Fruit fly (Drosophila melanogaster) whole organism, embryonic: ENCODE results near the gene CG1532.
A peak's percentile ranks its signal among the peaks of the same experiment; 100 is the strongest.

Source experiments
- Ada2b ChIP-seq: fragments of 200-800 bp; sonication (Bioruptor generic); IDR thresholded peaks from 2 replicates; pipeline ENCODE4 v1.3.6; 2022; ENCODE audit warnings: missing biosample characterization, missing genetic modification characterization
- CG11456 ChIP-seq: fragments of 200-800 bp; sonication (Bioruptor generic); IDR thresholded peaks from 3 replicates; pipeline ENCODE4 v1.3.6; 2022; ENCODE audit warnings: missing biosample characterization, missing genetic modification characterization
- CG11695 ChIP-seq: fragments of 200-800 bp; sonication (Bioruptor generic); IDR thresholded peaks from 3 replicates; pipeline ENCODE4 v1.3.6; 2022; ENCODE audit warnings: missing biosample characterization, missing genetic modification characterization
- CG1233 ChIP-seq: fragments of 200-800 bp; sonication (Bioruptor generic); optimal IDR thresholded peaks from 4 replicates; lab custom pipeline; 2018; ENCODE audit warnings: missing biosample characterization, mild to moderate bottlenecking, missing genetic modification characterization
- CG13287 ChIP-seq: fragments of 200-800 bp; sonication (Bioruptor generic); IDR thresholded peaks from 2 replicates; pipeline ENCODE4 v1.3.6; 2022; ENCODE audit warnings: missing biosample characterization, missing genetic modification characterization; ENCODE audit not compliant: partially characterized antibody
- CG14710 ChIP-seq: fragments of 200-800 bp; sonication (Bioruptor generic); optimal IDR thresholded peaks from 3 replicates; lab custom pipeline; 2019; ENCODE audit warnings: missing biosample characterization, mild to moderate bottlenecking, missing genetic modification characterization, moderate library complexity
- CG17328 ChIP-seq: fragments of 200-800 bp; sonication (Bioruptor generic); IDR thresholded peaks from 2 replicates; pipeline ENCODE4 v1.3.6; 2022; ENCODE audit warnings: missing biosample characterization, missing genetic modification characterization
- CG18262 ChIP-seq: fragments of 200-800 bp; optimal IDR thresholded peaks from 3 replicates; lab custom pipeline; 2019; ENCODE audit warnings: missing biosample characterization, mild to moderate bottlenecking, missing genetic modification characterization, moderate library complexity
- CG4707 ChIP-seq: fragments of 200-800 bp; sonication (Bioruptor generic); optimal IDR thresholded peaks from 2 replicates; lab custom pipeline; 2018; ENCODE audit warnings: missing biosample characterization, mild to moderate bottlenecking, missing genetic modification characterization, moderate library complexity
- CG4820 ChIP-seq: fragments of 200-800 bp; sonication (Bioruptor generic); optimal IDR thresholded peaks from 3 replicates; lab custom pipeline; 2016; ENCODE audit warnings: missing biosample characterization, missing genetic modification characterization
- CG6791 ChIP-seq: fragments of 200-800 bp; sonication (Bioruptor generic); IDR thresholded peaks from 3 replicates; pipeline ENCODE4 v1.3.6; 2022; ENCODE audit warnings: missing biosample characterization, missing genetic modification characterization; ENCODE audit not compliant: partially characterized antibody
- CG7963 ChIP-seq: fragments of 200-800 bp; sonication (Bioruptor generic); IDR thresholded peaks from 3 replicates; pipeline ENCODE4 v1.3.6; 2022; ENCODE audit warnings: missing biosample characterization, missing genetic modification characterization; ENCODE audit not compliant: partially characterized antibody
- Doc2 ChIP-seq: fragments of 200-800 bp; sonication (Bioruptor generic); IDR thresholded peaks from 2 replicates; pipeline ENCODE4 v1.3.6; 2022; ENCODE audit warnings: missing biosample characterization, missing genetic modification characterization
- Dref ChIP-seq: fragments of 200-800 bp; sonication (Bioruptor generic); IDR thresholded peaks from 2 replicates; pipeline ENCODE4 v1.3.6; 2022; ENCODE audit warnings: missing biosample characterization, missing genetic modification characterization
- Ets65A ChIP-seq: fragments of 200-800 bp; sonication (Bioruptor generic); peaks from one replicate; lab custom pipeline; 2016; ENCODE audit warnings: missing biosample characterization, missing genetic modification characterization
- Fer1 ChIP-seq: fragments of 200-800 bp; sonication (Bioruptor generic); optimal IDR thresholded peaks from 2 replicates; lab custom pipeline; 2017; ENCODE audit warnings: missing biosample characterization, mild to moderate bottlenecking, missing genetic modification characterization
- Hmx ChIP-seq: fragments of 200-800 bp; sonication (Bioruptor generic); optimal IDR thresholded peaks from 2 replicates; lab custom pipeline; 2016; ENCODE audit warnings: missing biosample characterization, missing genetic modification characterization
- Jarid2 ChIP-seq: fragments of 200-800 bp; sonication (Bioruptor generic); optimal IDR thresholded peaks from 3 replicates; lab custom pipeline; 2017; ENCODE audit warnings: mild to moderate bottlenecking, missing biosample characterization, missing genetic modification reagents, missing genetic modification characterization
- Myb ChIP-seq: fragments of 200-800 bp; sonication (Bioruptor generic); optimal IDR thresholded peaks from 2 replicates; lab custom pipeline; 2016; ENCODE audit warnings: missing biosample characterization, missing genetic modification characterization
- NC2β ChIP-seq: fragments of 200-800 bp; sonication (Bioruptor generic); optimal IDR thresholded peaks from 2 replicates; lab custom pipeline; 2016; ENCODE audit warnings: missing biosample characterization, missing genetic modification characterization
- Pdp1 ChIP-seq, 2 experiments: fragments of 200-800 bp; sonication (Bioruptor generic); optimal IDR thresholded peaks; 3 replicates each; lab custom pipeline; 2016; ENCODE audit warnings: missing biosample characterization in 2 of 2, missing genetic modification characterization in 2 of 2, mild to moderate bottlenecking in 1 of 2, moderate library complexity in 1 of 2
- Ssrp ChIP-seq: fragments of 200-800 bp; sonication (Bioruptor generic); optimal IDR thresholded peaks from 2 replicates; lab custom pipeline; 2018; ENCODE audit warnings: missing biosample characterization, mild to moderate bottlenecking, missing genetic modification characterization, moderate library complexity
- Stat92E ChIP-seq, 3 experiments: fragments of >200 bp in 2 of 3; fragments of 200-800 bp in 1 of 3; sonication (Bioruptor generic) in 1 of 3; optimal IDR thresholded peaks; 2 replicates each; lab custom pipeline; 2017 to 2019; ENCODE audit warnings: missing biosample characterization in 3 of 3, missing genetic modification characterization in 3 of 3, mild to moderate bottlenecking in 1 of 3, moderate library complexity in 1 of 3
- Trl ChIP-seq, 3 experiments: fragments of >200 bp in 2 of 3; fragments of 200-800 bp in 1 of 3; sonication (Bioruptor generic) in 1 of 3; optimal IDR thresholded peaks; 2 replicates in 1 of 3; 3 replicates in 2 of 3; lab custom pipeline; 2016 to 2017; ENCODE audit warnings: missing biosample characterization in 1 of 3, missing genetic modification characterization in 1 of 3
- bbx ChIP-seq: fragments of 200-800 bp; sonication (Bioruptor generic); IDR thresholded peaks from 2 replicates; pipeline ENCODE4 v1.3.6; 2022; ENCODE audit warnings: missing biosample characterization, missing genetic modification characterization; ENCODE audit not compliant: partially characterized antibody
- bowl ChIP-seq: fragments of 200-800 bp; sonication (Bioruptor generic); IDR thresholded peaks from 2 replicates; pipeline ENCODE4 v1.3.6; 2022; ENCODE audit warnings: missing biosample characterization, missing genetic modification characterization
- chinmo ChIP-seq: fragments of 200-800 bp; sonication (Bioruptor generic); IDR thresholded peaks from 4 replicates; pipeline ENCODE4 v1.3.6; 2022; ENCODE audit warnings: missing biosample characterization, missing genetic modification characterization; ENCODE audit not compliant: partially characterized antibody
- dysf ChIP-seq: fragments of 200-800 bp; sonication (Bioruptor generic); IDR thresholded peaks from 3 replicates; pipeline ENCODE4 v1.3.6; 2022; ENCODE audit warnings: missing biosample characterization, missing genetic modification characterization
- ems ChIP-seq: fragments of 200-800 bp; sonication (Bioruptor generic); optimal IDR thresholded peaks from 3 replicates; lab custom pipeline; 2016; ENCODE audit warnings: missing biosample characterization, missing genetic modification characterization
- ewg ChIP-seq: fragments of 200-800 bp; sonication (Bioruptor generic); optimal IDR thresholded peaks from 3 replicates; lab custom pipeline; 2017; ENCODE audit warnings: mild to moderate bottlenecking, missing biosample characterization, missing genetic modification reagents, missing genetic modification characterization
- eyg ChIP-seq: fragments of 200-800 bp; sonication (Bioruptor generic); optimal IDR thresholded peaks from 3 replicates; lab custom pipeline; 2016; ENCODE audit warnings: missing biosample characterization, missing genetic modification characterization
- gem ChIP-seq: fragments of 200-800 bp; sonication (Bioruptor generic); optimal IDR thresholded peaks from 2 replicates; lab custom pipeline; 2019; ENCODE audit warnings: missing biosample characterization, mild to moderate bottlenecking, missing genetic modification characterization, moderate library complexity
- h ChIP-seq: fragments of >200 bp; optimal IDR thresholded peaks from 2 replicates; lab custom pipeline; 2017
- hb ChIP-seq: fragments of 200-800 bp; sonication (Bioruptor generic); IDR thresholded peaks from 3 replicates; pipeline ENCODE4 v1.3.6; 2022; ENCODE audit warnings: missing biosample characterization, missing genetic modification characterization; ENCODE audit not compliant: partially characterized antibody
- luna ChIP-seq: fragments of 200-800 bp; sonication (Bioruptor generic); optimal IDR thresholded peaks from 2 replicates; lab custom pipeline; 2016; ENCODE audit warnings: missing biosample characterization, missing genetic modification characterization
- nom ChIP-seq: fragments of 200-800 bp; sonication (Bioruptor generic); optimal IDR thresholded peaks from 2 replicates; lab custom pipeline; 2017; ENCODE audit warnings: missing biosample characterization, missing genetic modification characterization, mild to moderate bottlenecking, moderate library complexity, missing genetic modification reagents
- pho ChIP-seq: fragments of 200-800 bp; sonication (Bioruptor generic); optimal IDR thresholded peaks from 2 replicates; lab custom pipeline; 2016; ENCODE audit warnings: missing biosample characterization, missing genetic modification characterization
- phol ChIP-seq: fragments of 200-800 bp; sonication (Bioruptor generic); optimal IDR thresholded peaks from 3 replicates; lab custom pipeline; 2018; ENCODE audit warnings: missing biosample characterization, mild to moderate bottlenecking, missing genetic modification characterization, moderate library complexity
- prd ChIP-seq, 3 experiments: fragments of >200 bp in 2 of 3; fragments of 200-800 bp in 1 of 3; sonication (Bioruptor generic) in 1 of 3; optimal IDR thresholded peaks in 2 of 3; IDR thresholded peaks in 1 of 3; 2 replicates in 2 of 3; 3 replicates in 1 of 3; pipeline versions ENCODE4 v1.3.6 to Lab custom; 2017 to 2022; ENCODE audit warnings: missing biosample characterization in 1 of 3, missing genetic modification characterization in 1 of 3
- schlank ChIP-seq: fragments of 200-800 bp; sonication (Bioruptor generic); optimal IDR thresholded peaks from 2 replicates; lab custom pipeline; 2018; ENCODE audit warnings: missing biosample characterization, mild to moderate bottlenecking, missing genetic modification characterization
- slp2 ChIP-seq: fragments of 200-800 bp; sonication (Bioruptor generic); optimal IDR thresholded peaks from 2 replicates; lab custom pipeline; 2016; ENCODE audit warnings: missing biosample characterization, missing genetic modification characterization
- tin ChIP-seq: fragments of 200-800 bp; sonication (Bioruptor generic); optimal IDR thresholded peaks from 3 replicates; lab custom pipeline; 2016; ENCODE audit warnings: missing biosample characterization, missing genetic modification characterization
- toy ChIP-seq: fragments of 200-800 bp; sonication (Bioruptor generic); IDR thresholded peaks from 2 replicates; pipeline ENCODE4 v1.3.6; 2022; ENCODE audit warnings: missing biosample characterization, missing genetic modification characterization
- unc-4 ChIP-seq: fragments of 200-800 bp; sonication (Bioruptor generic); IDR thresholded peaks from 2 replicates; pipeline ENCODE4 v1.3.6; 2022; ENCODE audit warnings: missing biosample characterization, missing genetic modification characterization; ENCODE audit not compliant: partially characterized antibody
- zfh1 ChIP-seq: fragments of 200-800 bp; sonication (Bioruptor generic); IDR thresholded peaks from 3 replicates; pipeline ENCODE4 v1.3.6; 2022; ENCODE audit warnings: missing biosample characterization, missing genetic modification characterization
- zfh2 ChIP-seq: fragments of 200-800 bp; sonication (Bioruptor generic); optimal IDR thresholded peaks from 2 replicates; lab custom pipeline; 2016; ENCODE audit warnings: missing biosample characterization, missing genetic modification characterization

Gene CG1532

DNA sequence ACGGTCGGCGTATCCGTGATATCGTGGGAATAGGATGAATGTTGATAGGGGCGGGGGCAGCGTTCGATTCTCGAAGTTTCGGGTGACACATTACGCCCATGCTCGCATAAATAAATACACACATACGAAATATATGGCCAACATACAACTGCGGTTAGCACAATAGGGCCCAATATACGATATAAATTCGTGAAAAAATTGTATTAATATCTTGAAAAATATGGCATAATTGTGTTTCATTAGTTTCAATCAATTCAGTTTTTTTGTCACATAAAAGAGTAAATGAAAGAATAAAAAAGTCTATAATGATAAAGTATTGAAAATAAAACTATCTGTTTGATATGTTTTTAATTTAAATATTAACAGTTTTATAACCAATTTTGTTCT is 7.8 kb upstream of the CG1532 start (continued):
- TF ChIP-seq CG17328 (GFP tag; lab: Robert Waterston, UW) (0 out of 2 replicates have a peak, but pooled peaks have one; percentile 11), CG18262 (tag; lab: Kevin White, UChicago) (peak; percentile 24), Ada2b (GFP tag; lab: Robert Waterston, UW) (peak; percentile 37; the same call in 1 of the 2 replicates)

DNA sequence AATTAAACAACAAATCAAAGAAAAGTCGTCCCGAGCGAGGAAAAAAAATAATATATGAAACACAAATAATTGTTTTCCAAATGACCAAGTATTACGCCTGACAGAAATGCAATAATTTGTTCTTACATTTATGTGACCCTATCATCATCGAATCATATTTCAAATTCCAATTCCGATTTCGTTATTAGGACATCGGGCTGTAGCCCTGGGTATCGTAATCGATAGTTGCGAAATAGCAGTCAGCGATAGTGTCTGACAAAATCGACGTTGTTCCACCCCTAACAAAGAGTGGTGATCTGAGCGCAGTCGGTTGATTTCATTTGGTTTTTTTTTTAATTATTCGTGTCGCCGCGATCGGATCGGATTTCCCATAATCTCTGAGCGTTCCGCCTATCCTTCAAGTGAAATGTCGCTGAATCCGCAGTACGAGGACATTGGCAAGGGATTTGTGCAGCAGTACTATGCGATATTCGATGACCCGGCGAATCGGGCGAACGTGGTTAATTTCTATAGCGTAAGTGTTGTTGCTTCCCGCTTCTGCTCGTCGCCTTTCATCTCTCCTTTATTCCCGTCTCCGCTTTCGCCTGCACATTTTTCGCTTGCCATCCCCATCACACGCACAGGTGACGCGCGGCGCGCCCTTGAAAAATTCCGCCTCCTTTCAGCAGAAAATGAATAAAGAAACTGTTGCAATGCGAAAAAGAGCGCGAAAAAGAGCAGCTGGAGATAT is 7.2 kb upstream of the CG1532 start, which contains the start of gene Ntf-2:
TSS of gene Ntf-2 (plus strand) at position 262 of the 730 bp plus-strand sequence.
- TF ChIP-seq Jarid2 = no peak
- no peak for TF ChIP-seq h (lab: Kevin White, UChicago)
- no peak for TF ChIP-seq slp2 (GFP tag; lab: Kevin White, UChicago)
- no peak for TF ChIP-seq Fer1 (GFP tag; lab: Kevin White, UChicago)
- TF ChIP-seq CG1233 (GFP tag; lab: Kevin White, UChicago) = no peak
- TF ChIP-seq ewg (GFP tag; lab: Kevin White, UChicago) = no peak
- no peak for TF ChIP-seq Hmx (GFP tag; lab: Kevin White, UChicago)
- TF ChIP-seq unc-4 (GFP tag; lab: Robert Waterston, UW) = peak; percentile 70
- peak; percentile 27 for TF ChIP-seq nom (GFP tag; lab: Kevin White, UChicago)
- no peak for TF ChIP-seq dysf (GFP tag; lab: Robert Waterston, UW)
- peak; percentile 89 for TF ChIP-seq CG6791
- no peak for TF ChIP-seq Ssrp (tag; lab: Kevin White, UChicago)
- TF ChIP-seq gem (tag; lab: Kevin White, UChicago) = no peak
- peak; percentile 73 for TF ChIP-seq Ets65A (GFP tag; lab: Kevin White, UChicago)
- no peak for TF ChIP-seq Trl (optimal IDR thresholded peaks at IDR 0.05; lab: Kevin White, UChicago)
- TF ChIP-seq Trl (GFP tag; optimal IDR thresholded peaks at IDR 0.05; lab: Kevin White, UChicago) = no peak
- peak; percentile 83 for TF ChIP-seq hb (GFP tag; lab: Robert Waterston, UW)
- peak; percentile 89 for TF ChIP-seq CG7963
- TF ChIP-seq toy = no peak
- peak; percentile 17 for TF ChIP-seq pho (GFP tag; lab: Kevin White, UChicago)
- TF ChIP-seq CG4707 (GFP tag; lab: Kevin White, UChicago) = no peak
- peak; percentile 30 for TF ChIP-seq NC2β
- TF ChIP-seq Doc2 (GFP tag; lab: Robert Waterston, UW) = no peak
- 0 out of 3 replicates have a peak, but pooled peaks have one; percentile 41 for TF ChIP-seq CG11456 (GFP tag; lab: Robert Waterston, UW)
- TF ChIP-seq eyg (GFP tag; lab: Kevin White, UChicago) = no peak
- TF ChIP-seq Dref = peak; percentile 96
- peak; percentile 28 for TF ChIP-seq Myb
- TF ChIP-seq bowl = no peak
- TF ChIP-seq phol (tag; lab: Kevin White, UChicago) = peak; percentile 4
- TF ChIP-seq CG4820 (GFP tag; lab: Kevin White, UChicago) = no peak
- TF ChIP-seq ems (GFP tag; lab: Kevin White, UChicago) = no peak
- peak; percentile 40 for TF ChIP-seq zfh2
- TF ChIP-seq CG14710 (tag; lab: Kevin White, UChicago) = no peak
- TF ChIP-seq tin = peak; percentile 12
- peak in 1 of 2 experiments; percentile 38 for TF ChIP-seq Pdp1 (GFP tag; optimal IDR thresholded peaks at IDR 0.05; lab: Kevin White, UChicago)
- TF ChIP-seq luna = no peak
- 0 out of 3 replicates have a peak, but pooled peaks have one; percentile 29 for TF ChIP-seq zfh1 (GFP tag; lab: Robert Waterston, UW)
- peak; percentile 90 for TF ChIP-seq bbx (GFP tag; lab: Robert Waterston, UW)
- peak; percentile 80 for TF ChIP-seq CG13287
- TF ChIP-seq schlank (tag; lab: Kevin White, UChicago) = no peak
- no peak for TF ChIP-seq prd (optimal IDR thresholded peaks at IDR 0.05; lab: Kevin White, UChicago)
- 0 out of 3 replicates have a peak, but pooled peaks have one; percentile 11 for TF ChIP-seq prd (GFP tag; IDR thresholded peaks at IDR 0.05; lab: Robert Waterston, UW)
- 0 out of 4 replicates have a peak, but pooled peaks have one; percentile 44 for TF ChIP-seq chinmo
- no peak for TF ChIP-seq CG11695 (GFP tag; lab: Robert Waterston, UW)
- no peak for TF ChIP-seq Stat92E (GFP tag; optimal IDR thresholded peaks at IDR 0.05; lab: Kevin White, UChicago)
